Worm (Caenorhabditis elegans): Measurements from ENCODE around the gene srg-39.
"Not testable (repeated sequence)": the region's sequence is repeated elsewhere in the genome, so short reads cannot be mapped to it uniquely, and the experiment has no call there.

srg-39 gene

ce11 chrV:11122466-11122865, 29.8 kb downstream of the srg-39 start, which contains the start of gene mboa-2:
Gene mboa-2 (minus strand): TSS chrV:11122493.
- no peak for TF ChIP-seq unc-62 (GFP tag; optimal IDR thresholded peaks at IDR 0.05)

DNA sequence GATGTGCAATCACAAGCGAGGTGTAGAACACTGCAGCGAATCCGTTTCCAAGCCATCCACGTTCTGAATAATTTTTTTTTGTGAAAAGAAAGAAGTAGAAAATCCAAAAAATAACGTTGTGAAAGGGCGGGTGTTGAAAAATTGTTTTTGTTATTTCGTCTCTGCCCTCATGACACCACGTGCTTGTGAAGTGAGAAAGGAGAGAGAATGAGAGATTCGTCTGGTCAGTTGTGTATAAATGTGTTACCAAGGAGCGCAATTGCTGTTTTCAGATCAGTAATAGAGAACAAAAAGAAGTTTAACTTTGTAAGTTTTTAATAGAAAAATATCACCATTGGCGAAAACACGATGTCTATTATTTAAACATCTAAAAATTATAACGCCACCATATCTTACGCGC, 31.0 kb downstream of the srg-39 start:
- no peak for TF ChIP-seq unc-62 (GFP tag; optimal IDR thresholded peaks at IDR 0.05)

DNA sequence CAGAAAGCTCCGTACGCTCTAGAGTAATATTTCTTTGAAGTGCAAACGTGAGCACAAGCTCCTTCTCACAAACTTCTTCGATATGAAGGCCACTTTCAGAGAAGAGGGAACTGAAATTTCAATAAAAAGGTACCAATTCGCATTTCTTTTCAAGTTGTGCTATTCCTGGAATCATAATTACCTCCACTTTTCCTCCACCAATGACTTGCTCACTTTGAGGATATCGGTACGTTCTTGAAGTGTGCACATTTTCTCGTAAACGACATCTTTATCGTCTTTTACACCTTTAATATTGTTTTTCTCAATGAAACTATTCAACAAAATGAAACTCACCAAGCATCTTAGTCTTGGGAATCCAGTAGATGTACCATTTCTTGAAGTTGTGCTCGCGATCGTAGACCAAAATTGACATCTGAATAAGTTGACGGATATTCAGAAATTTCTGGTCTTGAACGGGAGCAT, 32.9 kb downstream of the srg-39 start, which contains the start of gene scb-1:
scb-1 (minus strand) TSS at position 412 of the 462 bp plus-strand sequence.
- no peak for TF ChIP-seq unc-62 (GFP tag; optimal IDR thresholded peaks at IDR 0.05)

DNA sequence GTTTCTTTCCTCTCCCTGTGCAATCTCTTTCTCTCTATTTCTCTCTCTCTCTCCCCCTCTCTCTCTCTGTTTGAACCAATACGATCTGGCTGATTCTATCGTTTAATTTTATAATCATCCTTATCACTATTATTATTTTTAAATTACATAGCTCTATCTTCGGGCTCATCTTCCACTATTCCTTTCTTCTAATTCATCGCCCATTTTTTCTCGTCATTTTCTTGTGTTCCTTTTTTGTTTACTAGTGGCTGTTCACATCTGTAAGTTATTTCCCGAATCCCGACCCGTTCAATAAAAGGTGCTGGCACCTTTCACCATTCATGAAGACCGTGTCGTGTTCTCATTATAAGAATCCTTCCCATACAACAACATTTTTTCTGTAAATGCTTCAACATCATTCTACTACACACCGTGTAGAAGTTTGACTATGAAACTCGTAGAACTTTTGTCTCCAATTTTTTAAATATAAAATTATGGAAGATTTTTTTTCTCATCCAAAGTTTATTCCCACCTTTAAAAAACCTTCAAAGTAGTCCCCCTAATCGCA, 34.0 kb downstream of the srg-39 start:
- TF ChIP-seq unc-62 (GFP tag; optimal IDR thresholded peaks at IDR 0.05): no peak

- TF ChIP-seq unc-62 (GFP tag; optimal IDR thresholded peaks at IDR 0.05): no peak
These were observed 38.6 kb downstream of the srg-39 start, which contains the start of gene math-33 for ce11 chrV:11113607-11114006. Gene math-33 (plus strand): TSS chrV:11113907.

DNA sequence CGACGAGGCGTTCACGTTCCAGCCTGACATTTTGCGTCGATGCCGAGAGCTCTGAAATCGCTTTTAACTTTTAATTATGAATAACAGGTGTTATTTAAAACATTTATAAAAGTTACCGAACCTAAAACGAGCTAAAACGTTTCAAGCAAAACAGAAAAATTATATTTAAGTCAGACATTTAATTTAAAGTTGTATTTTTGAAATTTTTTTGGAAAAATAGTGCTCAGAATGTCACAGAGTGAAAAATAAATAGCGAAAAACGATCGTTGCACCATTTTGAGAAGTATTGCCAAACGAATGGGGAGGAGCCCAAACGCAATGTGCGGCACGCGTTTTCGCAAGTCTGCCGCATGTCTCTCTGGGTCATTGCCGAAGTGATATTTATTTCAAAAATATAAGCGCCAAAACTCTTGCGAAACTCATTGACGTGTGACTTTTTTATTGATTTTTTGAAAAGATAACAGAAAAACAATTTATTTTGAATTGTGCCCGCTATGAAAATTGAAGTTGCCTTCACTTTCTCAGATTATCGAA, 39.1 kb downstream of the srg-39 start, which contains the start of gene erfa-3:
erfa-3 (minus strand) TSS at position 51 of the 534 bp plus-strand sequence.
- no peak for TF ChIP-seq unc-62 (GFP tag; optimal IDR thresholded peaks at IDR 0.05)

DNA sequence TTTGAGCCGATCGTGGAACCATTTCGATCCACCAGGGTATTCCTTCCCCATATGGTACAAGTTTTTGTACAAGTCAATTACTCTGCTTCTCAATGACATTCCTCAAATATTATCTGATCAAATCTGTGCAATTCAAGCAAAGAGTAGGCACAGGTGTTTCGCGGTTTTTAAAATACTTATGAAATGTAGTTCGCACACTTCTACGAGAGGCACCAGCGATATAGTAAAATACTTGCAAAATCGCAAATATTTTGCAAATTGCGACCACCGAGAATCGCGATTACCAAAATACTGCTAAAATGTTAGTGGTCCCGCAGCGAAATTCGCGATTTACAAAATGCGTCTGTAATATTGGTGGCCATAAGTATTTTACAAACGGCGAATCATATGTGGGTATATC, 42.6 kb downstream of the srg-39 start, which contains the start of gene Y42A5A.5:
Y42A5A.5 (minus strand) TSS at position 101 of the 400 bp plus-strand sequence.
- not testable (repeated sequence) for TF ChIP-seq unc-62 (GFP tag; optimal IDR thresholded peaks at IDR 0.05)

ce11 chrV:11104408-11104807, 47.8 kb downstream of the srg-39 start:
- TF ChIP-seq unc-62 (GFP tag; optimal IDR thresholded peaks at IDR 0.05): no peak
